Worm (Caenorhabditis elegans): ENCODE data around the gene egl-44.

DNA sequence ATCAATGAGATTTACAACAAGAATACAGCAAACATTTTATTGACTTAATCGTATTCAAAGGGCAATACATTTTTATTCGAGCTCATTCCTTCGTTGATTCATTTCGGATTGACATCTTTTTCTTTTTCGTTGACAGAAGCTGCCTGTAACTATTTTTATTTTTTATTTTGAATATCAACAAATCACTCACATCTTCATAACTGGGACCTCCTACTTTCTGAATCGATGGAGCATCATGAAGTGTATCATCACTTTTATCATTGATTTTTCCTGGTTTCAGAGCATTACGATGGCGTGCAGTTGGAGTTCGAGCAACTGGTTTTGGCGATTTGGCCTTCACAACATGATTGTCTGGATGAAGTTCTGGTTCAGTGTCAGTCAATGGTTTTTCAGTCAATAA is 39.4 kb downstream of the egl-44 start, which contains the start of gene B0034.1:
- no peak for TF ChIP-seq dao-5 (tag; optimal IDR thresholded peaks at IDR 0.05)
- no peak for TF ChIP-seq W03F9.2 (tag; optimal IDR thresholded peaks at IDR 0.05)

Measured in whole organism, L4/young adult.